Worm (Caenorhabditis elegans) whole organism, young adult: ENCODE measurements around the gene ral-1.

Experiments
- F10E7.11 ChIP-seq: sonication (generic microtip); optimal IDR thresholded peaks from 2 replicates; lab custom pipeline; 2017; ENCODE audit warnings: mild to moderate bottlenecking, missing genetic modification characterization, moderate library complexity, missing compliant biosample characterization
- K11D2.4 ChIP-seq: fragments of 200-800 bp; sonication (Bioruptor generic); IDR thresholded peaks from 2 replicates; pipeline ENCODE4 v1.3.6; 2022; ENCODE audit warnings: missing genetic modification reagents, missing genetic modification characterization, missing compliant biosample characterization
- Y56A3A.18 ChIP-seq: fragments of 200-800 bp; sonication (Bioruptor generic); IDR thresholded peaks from 2 replicates; pipeline ENCODE4 v1.3.6; 2022; ENCODE audit warnings: missing genetic modification reagents, missing genetic modification characterization, missing compliant biosample characterization
- efl-1 ChIP-seq: fragments of 150-350 bp; optimal IDR thresholded peaks from 2 replicates; lab custom pipeline; 2014; ENCODE audit warnings: missing biosample characterization, missing genetic modification reagents, missing genetic modification characterization
- hmg-1.2 ChIP-seq: fragments of 200-800 bp; sonication (Bioruptor generic); IDR thresholded peaks from 2 replicates; pipeline ENCODE4 v1.3.6; 2022; ENCODE audit warnings: missing genetic modification reagents, missing genetic modification characterization, missing compliant biosample characterization
- lag-1 ChIP-seq: fragments of 200-800 bp; sonication (Bioruptor generic); IDR thresholded peaks from 2 replicates; pipeline ENCODE4 v1.3.6; 2022; ENCODE audit warnings: missing genetic modification reagents, missing genetic modification characterization, missing compliant biosample characterization
- nhr-90 ChIP-seq: sonication (generic microtip); optimal IDR thresholded peaks from 2 replicates; lab custom pipeline; 2016; ENCODE audit warnings: missing genotype, mild to moderate bottlenecking, missing genetic modification characterization, missing compliant biosample characterization
- rcor-1 ChIP-seq: fragments of 200-800 bp; sonication (Bioruptor generic); IDR thresholded peaks from 2 replicates; pipeline ENCODE4 v1.3.6; 2022; ENCODE audit warnings: missing genetic modification reagents, missing genetic modification characterization, missing compliant biosample characterization
- snpc-4 ChIP-seq, 5 experiments: fragments of 150-350 bp in 1 of 5; sonication (generic microtip) in 4 of 5; optimal IDR thresholded peaks; 2 replicates each; lab custom pipeline; 2014 to 2018; ENCODE audit warnings: missing genetic modification characterization in 5 of 5, missing biosample characterization in 3 of 5, antibody characterized with exemption in 2 of 5, mild to moderate bottlenecking in 2 of 5, missing compliant biosample characterization in 2 of 5, missing genotype in 2 of 5, moderate library complexity in 2 of 5, missing genetic modification reagents in 1 of 5

- TF ChIP-seq lag-1 (GFP tag; lab: Robert Waterston, UW) (no peak), snpc-4 (GFP tag; optimal IDR thresholded peaks at IDR 0.05; lab: Kevin White, UChicago) (no peak), snpc-4 (tag; optimal IDR thresholded peaks at IDR 0.05; lab: Kevin White, UChicago) (no peak), rcor-1 (GFP tag; lab: Robert Waterston, UW) (no peak), nhr-90 (tag; lab: Kevin White, UChicago) (no peak), F10E7.11 (no peak), K11D2.4 (no peak), hmg-1.2 (no peak), Y56A3A.18 (GFP tag; lab: Robert Waterston, UW) (no peak), efl-1 (GFP tag; lab: Kevin White, UChicago) (no peak)
These were observed 40.6 kb downstream of the ral-1 start for ce11 chrIII:3351672-3352071.
